Worm (Caenorhabditis elegans) whole organism, mixed stage, embryonic: ENCODE measurements around the gene ptr-1.

ENCODE experiments used
- blmp-1 ChIP-seq: fragments of 150-350 bp; optimal IDR thresholded peaks from 2 replicates; lab custom pipeline; 2014; ENCODE audit warnings: missing biosample characterization, missing genetic modification characterization
- lin-13 ChIP-seq: fragments of 150-350 bp; optimal IDR thresholded peaks from 2 replicates; lab custom pipeline; 2014; ENCODE audit warnings: missing biosample characterization, missing genetic modification characterization
- lsy-2 ChIP-seq: fragments of 150-350 bp; optimal IDR thresholded peaks from 2 replicates; lab custom pipeline; 2014; ENCODE audit warnings: missing biosample characterization, missing genetic modification characterization
- pha-4 ChIP-seq: fragments of 150-350 bp; optimal IDR thresholded peaks from 2 replicates; lab custom pipeline; 2018; ENCODE audit warnings: missing biosample characterization, missing genetic modification reagents, missing genetic modification characterization
- unc-39 ChIP-seq: fragments of 150-350 bp; optimal IDR thresholded peaks from 2 replicates; lab custom pipeline; 2014; ENCODE audit warnings: missing biosample characterization, missing genetic modification characterization

ce11 chrV:9175218-9175837 is 6.2 kb downstream of the ptr-1 start, which contains the start of gene spas-1:
- peak; percentile 78 for TF ChIP-seq lin-13 (tag; lab: Kevin White, UChicago)
- TF ChIP-seq lsy-2, result no peak
- no peak for TF ChIP-seq unc-39 (tag; lab: Kevin White, UChicago)
- no peak for TF ChIP-seq blmp-1 (tag; lab: Kevin White, UChicago)
- peak; percentile 84 for TF ChIP-seq pha-4 (tag; lab: Kevin White, UChicago)
